Worm (Caenorhabditis elegans) whole organism, L2 larva: ENCODE data around the gene srbc-76.

ENCODE experiments used
- aly-2 ChIP-seq: fragments of 150-350 bp; optimal IDR thresholded peaks from 2 replicates; lab custom pipeline; 2014; ENCODE audit warnings: missing biosample characterization, missing genetic modification characterization
- blmp-1 ChIP-seq: sonication (generic microtip); optimal IDR thresholded peaks from 2 replicates; lab custom pipeline; 2017; ENCODE audit warnings: missing genetic modification characterization, mild to moderate bottlenecking, missing compliant biosample characterization, antibody characterized with exemption, moderate library complexity; ENCODE audit not compliant: insufficient read depth
- elt-1 ChIP-seq: fragments of 150-350 bp; optimal IDR thresholded peaks from 2 replicates; lab custom pipeline; 2014; ENCODE audit warnings: missing biosample characterization, missing genetic modification characterization
- elt-3 ChIP-seq: sonication (generic microtip); optimal IDR thresholded peaks from 2 replicates; lab custom pipeline; 2017; ENCODE audit warnings: missing biosample characterization, missing genetic modification characterization
- lin-11 ChIP-seq: fragments of 150-350 bp; sonication (generic microtip); optimal IDR thresholded peaks from 2 replicates; lab custom pipeline; 2014; ENCODE audit warnings: missing biosample characterization, missing genetic modification characterization, inconsistent platforms, mixed read lengths
- lsy-2 ChIP-seq, 2 experiments: fragments of 150-350 bp in 1 of 2; sonication (generic microtip) in 1 of 2; optimal IDR thresholded peaks; 2 replicates each; lab custom pipeline; 2014 to 2017; ENCODE audit warnings: missing biosample characterization in 2 of 2, missing genetic modification characterization in 2 of 2
- nhr-6 ChIP-seq: fragments of 150-350 bp; optimal IDR thresholded peaks from 2 replicates; lab custom pipeline; 2014; ENCODE audit warnings: missing biosample characterization, missing genetic modification characterization
- nhr-77 ChIP-seq: fragments of 150-350 bp; optimal IDR thresholded peaks from 2 replicates; lab custom pipeline; 2014; ENCODE audit warnings: missing biosample characterization, missing genetic modification characterization
- unc-62 ChIP-seq: fragments of 150-350 bp; optimal IDR thresholded peaks from 2 replicates; lab custom pipeline; 2014; ENCODE audit warnings: missing biosample characterization, missing genetic modification reagents, missing genetic modification characterization
- ztf-1 ChIP-seq: fragments of 200-800 bp; sonication (Bioruptor generic); conservative IDR thresholded peaks from 2 replicates; pipeline ENCODE4 v1.3.6; 2022; ENCODE audit warnings: missing genetic modification characterization, missing compliant biosample characterization

- TF ChIP-seq nhr-77 (tag; lab: Kevin White, UChicago), result no peak
- TF ChIP-seq blmp-1, result no peak
- no peak for TF ChIP-seq aly-2 (tag; lab: Kevin White, UChicago)
- no peak for TF ChIP-seq elt-3 (tag; lab: Kevin White, UChicago)
- no peak for TF ChIP-seq lsy-2 (tag; optimal IDR thresholded peaks at IDR 0.05; lab: Kevin White, UChicago)
- TF ChIP-seq unc-62 (GFP tag; lab: Kevin White, UChicago), result no peak
- no peak for TF ChIP-seq elt-1 (tag; lab: Kevin White, UChicago)
- TF ChIP-seq nhr-6 (tag; lab: Kevin White, UChicago), result no peak
- TF ChIP-seq lin-11 (tag; lab: Kevin White, UChicago), result no peak
- TF ChIP-seq ztf-1, result no peak
Measured at ce11 chrV:15259049-15259448, 6.9 kb downstream of the srbc-76 start, which contains the start of gene srsx-37.
